Fruit fly (Drosophila melanogaster) whole organism, embryonic: ENCODE data around the gene NaPi-III.
A peak's percentile ranks its signal among the peaks of the same experiment; 100 is the strongest.

ENCODE experiments used
- Asciz ChIP-seq: fragments of 200-800 bp; sonication (Bioruptor generic); optimal IDR thresholded peaks from 2 replicates; lab custom pipeline; 2017; ENCODE audit warnings: missing biosample characterization, mild to moderate bottlenecking, missing genetic modification characterization, missing genetic modification reagents
- Blimp-1 ChIP-seq: fragments of 200-800 bp; sonication (Bioruptor generic); optimal IDR thresholded peaks from 3 replicates; lab custom pipeline; 2018; ENCODE audit warnings: missing biosample characterization, missing genetic modification characterization, mild to moderate bottlenecking, moderate library complexity, missing genetic modification reagents
- C15 ChIP-seq: fragments of 200-800 bp; sonication (Bioruptor generic); IDR thresholded peaks from 3 replicates; pipeline ENCODE4 v1.3.6; 2022; ENCODE audit warnings: missing biosample characterization, missing genetic modification characterization
- CG10267 ChIP-seq: fragments of 200-800 bp; sonication (Bioruptor generic); optimal IDR thresholded peaks from 2 replicates; lab custom pipeline; 2018; ENCODE audit warnings: missing biosample characterization, mild to moderate bottlenecking, missing genetic modification characterization, moderate library complexity
- CG10366 ChIP-seq: fragments of 200-800 bp; sonication (Bioruptor generic); IDR thresholded peaks from 2 replicates; pipeline ENCODE4 v1.3.6; 2022; ENCODE audit warnings: missing biosample characterization, missing genetic modification characterization
- CG10543 ChIP-seq: fragments of 200-800 bp; sonication (Bioruptor generic); optimal IDR thresholded peaks from 3 replicates; lab custom pipeline; 2017; ENCODE audit warnings: missing biosample characterization, mild to moderate bottlenecking, missing genetic modification characterization, moderate library complexity
- CG10979 ChIP-seq: fragments of 200-800 bp; sonication (Bioruptor generic); optimal IDR thresholded peaks from 2 replicates; lab custom pipeline; 2018; ENCODE audit warnings: missing biosample characterization, mild to moderate bottlenecking, missing genetic modification characterization, moderate library complexity
- CG11456 ChIP-seq: fragments of 200-800 bp; sonication (Bioruptor generic); IDR thresholded peaks from 3 replicates; pipeline ENCODE4 v1.3.6; 2022; ENCODE audit warnings: missing biosample characterization, missing genetic modification characterization
- CG12236 ChIP-seq: fragments of 200-800 bp; sonication (Bioruptor generic); optimal IDR thresholded peaks from 2 replicates; lab custom pipeline; 2016; ENCODE audit warnings: missing biosample characterization, missing genetic modification characterization
- CG13424 ChIP-seq: fragments of 200-800 bp; sonication (Bioruptor generic); optimal IDR thresholded peaks from 2 replicates; lab custom pipeline; 2019; ENCODE audit warnings: missing biosample characterization, mild to moderate bottlenecking, missing genetic modification characterization, moderate library complexity
- CG13775 ChIP-seq: fragments of 200-800 bp; sonication (Bioruptor generic); optimal IDR thresholded peaks from 3 replicates; lab custom pipeline; 2017; ENCODE audit warnings: missing biosample characterization, mild to moderate bottlenecking, missing genetic modification characterization
- CG15073 ChIP-seq: fragments of 200-800 bp; sonication (Bioruptor generic); optimal IDR thresholded peaks from 2 replicates; lab custom pipeline; 2016; ENCODE audit warnings: missing biosample characterization, missing genetic modification characterization
- CG17328 ChIP-seq: fragments of 200-800 bp; sonication (Bioruptor generic); IDR thresholded peaks from 2 replicates; pipeline ENCODE4 v1.3.6; 2022; ENCODE audit warnings: missing biosample characterization, missing genetic modification characterization
- CG17361 ChIP-seq: fragments of 200-800 bp; sonication (Bioruptor generic); IDR thresholded peaks from 3 replicates; pipeline ENCODE4 v1.3.6; 2022; ENCODE audit warnings: missing biosample characterization, missing genetic modification characterization
- CG17385 ChIP-seq: fragments of 200-800 bp; sonication (Bioruptor generic); optimal IDR thresholded peaks from 3 replicates; lab custom pipeline; 2018; ENCODE audit warnings: missing biosample characterization, mild to moderate bottlenecking, missing genetic modification characterization
- CG32532 ChIP-seq: fragments of 200-800 bp; sonication (Bioruptor generic); IDR thresholded peaks from 2 replicates; pipeline ENCODE4 v1.3.6; 2022; ENCODE audit warnings: missing biosample characterization, missing genetic modification characterization
- CG4424 ChIP-seq: fragments of 200-800 bp; sonication (Bioruptor generic); optimal IDR thresholded peaks from 3 replicates; lab custom pipeline; 2016; ENCODE audit warnings: missing biosample characterization, missing genetic modification characterization
- CG4820 ChIP-seq: fragments of 200-800 bp; sonication (Bioruptor generic); optimal IDR thresholded peaks from 3 replicates; lab custom pipeline; 2016; ENCODE audit warnings: missing biosample characterization, missing genetic modification characterization
- CG4854 ChIP-seq: fragments of 200-800 bp; sonication (Bioruptor generic); optimal IDR thresholded peaks from 2 replicates; lab custom pipeline; 2016; ENCODE audit warnings: missing biosample characterization, missing genetic modification characterization, inconsistent platforms
- CG5180 ChIP-seq: fragments of 200-800 bp; sonication (Bioruptor generic); optimal IDR thresholded peaks from 3 replicates; lab custom pipeline; 2017; ENCODE audit warnings: missing biosample characterization, missing genetic modification characterization, mild to moderate bottlenecking, moderate library complexity, missing genetic modification reagents
- CG5953 ChIP-seq: fragments of 200-800 bp; sonication (Bioruptor generic); IDR thresholded peaks from 2 replicates; pipeline ENCODE4 v1.3.6; 2022; ENCODE audit warnings: missing biosample characterization, missing genetic modification characterization
- CG8290 ChIP-seq, 3 experiments: fragments of 200-800 bp; sonication (Bioruptor generic); optimal IDR thresholded peaks; 2 replicates each; lab custom pipeline; 2016 to 2019; ENCODE audit warnings: missing biosample characterization in 3 of 3, missing genetic modification characterization in 3 of 3, mild to moderate bottlenecking in 2 of 3, moderate library complexity in 1 of 3
- CkIIα-i1 ChIP-seq: fragments of 200-800 bp; sonication (Bioruptor generic); IDR thresholded peaks from 2 replicates; pipeline ENCODE4 v1.3.6; 2022; ENCODE audit warnings: missing biosample characterization, missing genetic modification characterization
- Dad ChIP-seq: fragments of 200-800 bp; sonication (Bioruptor generic); optimal IDR thresholded peaks from 3 replicates; lab custom pipeline; 2016; ENCODE audit warnings: missing biosample characterization, missing genetic modification characterization
- Fer1 ChIP-seq: fragments of 200-800 bp; sonication (Bioruptor generic); optimal IDR thresholded peaks from 2 replicates; lab custom pipeline; 2017; ENCODE audit warnings: missing biosample characterization, mild to moderate bottlenecking, missing genetic modification characterization
- Max ChIP-seq: fragments of 200-800 bp; sonication (Bioruptor generic); optimal IDR thresholded peaks from 2 replicates; lab custom pipeline; 2016; ENCODE audit warnings: missing biosample characterization, mild to moderate bottlenecking, missing genetic modification characterization
- Med ChIP-seq: fragments of 200-800 bp; sonication (Bioruptor generic); peaks from one replicate; lab custom pipeline; 2016; ENCODE audit warnings: missing biosample characterization, missing genetic modification characterization, mild to moderate bottlenecking, inconsistent platforms, moderate library complexity
- Mes4 ChIP-seq: fragments of 200-800 bp; sonication (Bioruptor generic); optimal IDR thresholded peaks from 2 replicates; lab custom pipeline; 2016; ENCODE audit warnings: missing biosample characterization, missing genetic modification characterization
- Nf-YC ChIP-seq: fragments of 200-800 bp; optimal IDR thresholded peaks from 3 replicates; lab custom pipeline; 2019; ENCODE audit warnings: missing biosample characterization, mild to moderate bottlenecking, missing genetic modification characterization, moderate library complexity
- Opbp ChIP-seq: fragments of 200-800 bp; sonication (Bioruptor generic); IDR thresholded peaks from 3 replicates; pipeline ENCODE4 v1.3.6; 2022; ENCODE audit warnings: missing biosample characterization, missing genetic modification characterization; ENCODE audit not compliant: partially characterized antibody
- Sin3A ChIP-seq: fragments of >200 bp; optimal IDR thresholded peaks from 2 replicates; lab custom pipeline; 2018
- Xrp1 ChIP-seq: fragments of 200-800 bp; sonication (Bioruptor generic); IDR thresholded peaks from 2 replicates; pipeline ENCODE4 v1.3.6; 2022; ENCODE audit warnings: missing biosample characterization, missing genetic modification characterization
- cad ChIP-seq: fragments of >200 bp; optimal IDR thresholded peaks from 2 replicates; lab custom pipeline; 2017; ENCODE audit warnings: missing biosample characterization, missing genetic modification characterization
- ewg ChIP-seq: fragments of 200-800 bp; sonication (Bioruptor generic); optimal IDR thresholded peaks from 3 replicates; lab custom pipeline; 2017; ENCODE audit warnings: mild to moderate bottlenecking, missing biosample characterization, missing genetic modification reagents, missing genetic modification characterization
- grau ChIP-seq: fragments of 200-800 bp; optimal IDR thresholded peaks from 3 replicates; lab custom pipeline; 2019; ENCODE audit warnings: missing biosample characterization, mild to moderate bottlenecking, missing genetic modification characterization, moderate library complexity
- gsb-n ChIP-seq: fragments of 200-800 bp; sonication (Bioruptor generic); optimal IDR thresholded peaks from 3 replicates; lab custom pipeline; 2018; ENCODE audit warnings: missing biosample characterization, mild to moderate bottlenecking, missing genetic modification characterization
- gt ChIP-seq: fragments of 200-800 bp; sonication (Bioruptor generic); IDR thresholded peaks from 2 replicates; pipeline ENCODE4 v1.3.6; 2022; ENCODE audit warnings: missing biosample characterization, missing genetic modification characterization
- lbe ChIP-seq: fragments of 200-800 bp; sonication (Bioruptor generic); optimal IDR thresholded peaks from 2 replicates; lab custom pipeline; 2016; ENCODE audit warnings: missing biosample characterization, mild to moderate bottlenecking, missing genetic modification characterization
- lov ChIP-seq, 2 experiments: fragments of 200-800 bp in 1 of 2; fragments of >200 bp in 1 of 2; sonication (Bioruptor generic) in 1 of 2; IDR thresholded peaks in 1 of 2; optimal IDR thresholded peaks in 1 of 2; 2 replicates in 1 of 2; 3 replicates in 1 of 2; pipeline versions ENCODE4 v1.3.6 to Lab custom; 2017 to 2022; ENCODE audit warnings: missing biosample characterization in 1 of 2, missing genetic modification characterization in 1 of 2
- mld ChIP-seq: fragments of 200-800 bp; sonication (Bioruptor generic); IDR thresholded peaks from 3 replicates; pipeline ENCODE4 v1.3.6; 2022; ENCODE audit warnings: missing biosample characterization, missing genetic modification characterization; ENCODE audit not compliant: partially characterized antibody
- pan ChIP-seq, 4 experiments: fragments of >200 bp in 3 of 4; fragments of 200-800 bp in 1 of 4; sonication (Bioruptor generic) in 1 of 4; optimal IDR thresholded peaks in 3 of 4; IDR thresholded peaks in 1 of 4; 2 replicates each; pipeline versions ENCODE4 v1.3.6 to Lab custom; 2017 to 2022; ENCODE audit warnings: missing biosample characterization in 2 of 4, missing genetic modification characterization in 2 of 4, mixed read lengths in 1 of 4
- sd ChIP-seq: fragments of 200-800 bp; sonication (Bioruptor generic); optimal IDR thresholded peaks from 3 replicates; lab custom pipeline; 2018; ENCODE audit warnings: missing biosample characterization, mild to moderate bottlenecking, missing genetic modification characterization, moderate library complexity
- shn ChIP-seq: fragments of 200-800 bp; sonication (Bioruptor generic); optimal IDR thresholded peaks from 3 replicates; lab custom pipeline; 2016; ENCODE audit warnings: missing biosample characterization, missing genetic modification characterization
- sim ChIP-seq: fragments of 200-800 bp; sonication (Bioruptor generic); IDR thresholded peaks from 2 replicates; pipeline ENCODE4 v1.3.6; 2022; ENCODE audit warnings: missing biosample characterization, missing genetic modification characterization
- stwl ChIP-seq: fragments of 200-800 bp; sonication (Bioruptor generic); optimal IDR thresholded peaks from 3 replicates; lab custom pipeline; 2018; ENCODE audit warnings: missing biosample characterization, mild to moderate bottlenecking, missing genetic modification characterization, moderate library complexity
- unc-4 ChIP-seq: fragments of 200-800 bp; sonication (Bioruptor generic); IDR thresholded peaks from 2 replicates; pipeline ENCODE4 v1.3.6; 2022; ENCODE audit warnings: missing biosample characterization, missing genetic modification characterization; ENCODE audit not compliant: partially characterized antibody
- vvl ChIP-seq: fragments of 200-800 bp; sonication (Bioruptor generic); IDR thresholded peaks from 2 replicates; pipeline ENCODE4 v1.3.6; 2022; ENCODE audit warnings: missing biosample characterization, missing genetic modification characterization
- wor ChIP-seq: fragments of 200-800 bp; sonication (Bioruptor generic); IDR thresholded peaks from 2 replicates; pipeline ENCODE4 v1.3.6; 2022; ENCODE audit warnings: missing biosample characterization, missing genetic modification characterization
- zf30C ChIP-seq: fragments of 200-800 bp; sonication (Bioruptor generic); optimal IDR thresholded peaks from 3 replicates; lab custom pipeline; 2018; ENCODE audit warnings: missing biosample characterization, mild to moderate bottlenecking, missing genetic modification characterization
- zfh1 ChIP-seq: fragments of 200-800 bp; sonication (Bioruptor generic); IDR thresholded peaks from 3 replicates; pipeline ENCODE4 v1.3.6; 2022; ENCODE audit warnings: missing biosample characterization, missing genetic modification characterization

Gene NaPi-III

dm6 chr3L:11107432-11107831 lies 15.7 kb upstream of the NaPi-III start, which contains the start of gene CG32073 (continued):
- TF ChIP-seq CG5953 (GFP tag; lab: Robert Waterston, UW), result no peak
- no peak for TF ChIP-seq stwl (tag; lab: Kevin White, UChicago)
- no peak for TF ChIP-seq Xrp1
- no peak for TF ChIP-seq sim (GFP tag; lab: Robert Waterston, UW)
- no peak for TF ChIP-seq Nf-YC
- peak; percentile 42 for TF ChIP-seq CG5180 (GFP tag; lab: Kevin White, UChicago)
- TF ChIP-seq wor, result no peak
- TF ChIP-seq CkIIα-i1 (GFP tag; lab: Robert Waterston, UW), result no peak
- TF ChIP-seq CG8290 (GFP tag; optimal IDR thresholded peaks at IDR 0.05; lab: Kevin White, UChicago), result no peak
- no peak for TF ChIP-seq CG8290 (tag; optimal IDR thresholded peaks at IDR 0.05; lab: Kevin White, UChicago)
- TF ChIP-seq CG17328, result no peak
- TF ChIP-seq gsb-n (tag; lab: Kevin White, UChicago), result no peak
- TF ChIP-seq CG32532, result no peak
- no peak for TF ChIP-seq unc-4
- TF ChIP-seq CG4424 (GFP tag; lab: Kevin White, UChicago), result peak; percentile 40
- peak; percentile 56 for TF ChIP-seq Fer1 (GFP tag; lab: Kevin White, UChicago)
- TF ChIP-seq Asciz, result peak; percentile 23
- peak; percentile 28 for TF ChIP-seq CG4854
- TF ChIP-seq Blimp-1 (GFP tag; lab: Kevin White, UChicago), result no peak
- no peak for TF ChIP-seq Sin3A (lab: Kevin White, UChicago)
- no peak for TF ChIP-seq ewg (GFP tag; lab: Kevin White, UChicago)
- TF ChIP-seq CG17385 (GFP tag; lab: Kevin White, UChicago), result no peak
- TF ChIP-seq CG13424 (tag; lab: Kevin White, UChicago), result no peak
- no peak for TF ChIP-seq Mes4 (GFP tag; lab: Kevin White, UChicago)
- no peak for TF ChIP-seq CG13775 (GFP tag; lab: Kevin White, UChicago)
- TF ChIP-seq shn (GFP tag; lab: Kevin White, UChicago), result no peak
- TF ChIP-seq CG12236 (GFP tag; lab: Kevin White, UChicago), result no peak
- no peak for TF ChIP-seq sd (tag; lab: Kevin White, UChicago)
- TF ChIP-seq vvl (GFP tag; lab: Robert Waterston, UW), result peak; percentile 36; the same call in 1 of the 2 replicates
- no peak for TF ChIP-seq mld (GFP tag; lab: Robert Waterston, UW)
- no peak for TF ChIP-seq Med (GFP tag; lab: Kevin White, UChicago)
- no peak for TF ChIP-seq CG4820
- no peak for TF ChIP-seq Dad (GFP tag; lab: Kevin White, UChicago)
- no peak for TF ChIP-seq CG15073 (GFP tag; lab: Kevin White, UChicago)
- no peak for TF ChIP-seq gt (GFP tag; lab: Robert Waterston, UW)
- TF ChIP-seq C15 (GFP tag; lab: Robert Waterston, UW), result peak; percentile 22; the same call in 1 of the 3 replicates
- TF ChIP-seq CG11456 (GFP tag; lab: Robert Waterston, UW), result no peak
- no peak for TF ChIP-seq lov (optimal IDR thresholded peaks at IDR 0.05; lab: Kevin White, UChicago)
- no peak for TF ChIP-seq lov (GFP tag; IDR thresholded peaks at IDR 0.05; lab: Robert Waterston, UW)
- peak; percentile 33 for TF ChIP-seq CG10979 (tag; lab: Kevin White, UChicago)
- TF ChIP-seq cad (GFP tag; lab: Kevin White, UChicago), result no peak
- TF ChIP-seq CG17361 (GFP tag; lab: Robert Waterston, UW), result peak; percentile 53; the same call in 2 of the 3 replicates
- peak; percentile 35 for TF ChIP-seq Max
- TF ChIP-seq CG10267 (tag; lab: Kevin White, UChicago), result peak; percentile 25
- no peak for TF ChIP-seq pan (optimal IDR thresholded peaks at IDR 0.05; lab: Kevin White, UChicago)
- no peak for TF ChIP-seq pan (GFP tag; optimal IDR thresholded peaks at IDR 0.05 in 1 of 2, IDR thresholded peaks at IDR 0.05 in 1 of 2)
- no peak for TF ChIP-seq lbe (GFP tag; lab: Kevin White, UChicago)
- TF ChIP-seq Opbp (GFP tag; lab: Robert Waterston, UW), result no peak
- no peak for TF ChIP-seq zf30C (GFP tag; lab: Kevin White, UChicago)
- no peak for TF ChIP-seq grau (tag; lab: Kevin White, UChicago)
- TF ChIP-seq CG10366 (GFP tag; lab: Robert Waterston, UW), result no peak
- TF ChIP-seq zfh1 (GFP tag; lab: Robert Waterston, UW), result no peak
- TF ChIP-seq CG10543 (GFP tag; lab: Kevin White, UChicago), result peak; percentile 40
